Fruit fly (Drosophila melanogaster) whole organism, larva: Measurements from ENCODE around the gene Rpn5.

Experiments used
- noc ChIP-seq: fragments of 200-800 bp; sonication (Bioruptor generic); optimal IDR thresholded peaks from 3 replicates; lab custom pipeline; 2019; ENCODE audit warnings: missing biosample characterization, mild to moderate bottlenecking, missing genetic modification characterization, moderate library complexity

Gene Rpn5

DNA sequence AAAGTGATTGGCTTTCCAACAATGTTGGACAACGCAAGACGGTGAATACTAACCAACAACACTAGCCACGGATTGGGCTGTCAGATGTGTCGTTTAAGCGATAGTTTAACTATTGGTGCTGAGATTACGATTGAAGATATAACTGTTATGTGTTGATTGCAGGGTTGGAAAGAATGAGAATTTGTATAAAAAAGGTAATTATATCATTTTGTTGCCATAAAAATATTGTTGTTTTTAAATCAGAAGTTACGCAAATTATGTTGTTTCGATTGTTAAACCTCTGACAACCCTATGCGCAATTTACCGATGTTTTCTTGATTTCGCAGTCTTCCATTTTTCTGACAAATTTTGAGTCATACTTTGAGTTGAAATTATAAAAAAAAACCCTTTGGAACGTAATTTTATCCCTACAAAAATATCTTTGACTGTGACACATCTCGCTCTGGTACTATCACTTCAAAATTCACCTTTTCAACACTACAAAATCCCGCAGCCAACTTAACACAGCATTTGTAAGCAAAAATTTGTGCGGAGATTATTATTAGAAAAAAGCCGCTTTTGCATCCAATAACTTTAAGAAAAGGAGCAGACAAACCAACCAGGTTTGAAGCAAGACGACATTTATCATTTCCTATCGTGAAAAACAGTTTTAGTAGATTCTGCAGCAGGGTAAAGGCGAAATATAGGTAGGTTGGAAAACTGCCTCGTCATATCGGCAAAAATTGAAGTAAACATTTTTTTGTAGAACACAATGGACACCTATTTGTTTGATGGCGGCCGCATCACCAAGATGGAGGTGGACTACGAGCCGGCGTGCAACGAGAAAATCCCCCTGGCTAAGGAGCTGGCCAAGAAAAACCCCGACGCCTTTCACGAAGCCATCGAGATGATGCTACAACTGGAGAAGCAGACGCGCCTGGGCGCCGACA, at the start of gene Rpn5, which contains the start of gene Hat1:
Rpn5 (plus strand) TSS at position 469 of the 929 bp plus-strand sequence.
Hat1 (minus strand) TSS at position 360 of the 929 bp plus-strand sequence.
- TF ChIP-seq noc (tag; lab: Kevin White, UChicago), result peak; percentile 88

DNA sequence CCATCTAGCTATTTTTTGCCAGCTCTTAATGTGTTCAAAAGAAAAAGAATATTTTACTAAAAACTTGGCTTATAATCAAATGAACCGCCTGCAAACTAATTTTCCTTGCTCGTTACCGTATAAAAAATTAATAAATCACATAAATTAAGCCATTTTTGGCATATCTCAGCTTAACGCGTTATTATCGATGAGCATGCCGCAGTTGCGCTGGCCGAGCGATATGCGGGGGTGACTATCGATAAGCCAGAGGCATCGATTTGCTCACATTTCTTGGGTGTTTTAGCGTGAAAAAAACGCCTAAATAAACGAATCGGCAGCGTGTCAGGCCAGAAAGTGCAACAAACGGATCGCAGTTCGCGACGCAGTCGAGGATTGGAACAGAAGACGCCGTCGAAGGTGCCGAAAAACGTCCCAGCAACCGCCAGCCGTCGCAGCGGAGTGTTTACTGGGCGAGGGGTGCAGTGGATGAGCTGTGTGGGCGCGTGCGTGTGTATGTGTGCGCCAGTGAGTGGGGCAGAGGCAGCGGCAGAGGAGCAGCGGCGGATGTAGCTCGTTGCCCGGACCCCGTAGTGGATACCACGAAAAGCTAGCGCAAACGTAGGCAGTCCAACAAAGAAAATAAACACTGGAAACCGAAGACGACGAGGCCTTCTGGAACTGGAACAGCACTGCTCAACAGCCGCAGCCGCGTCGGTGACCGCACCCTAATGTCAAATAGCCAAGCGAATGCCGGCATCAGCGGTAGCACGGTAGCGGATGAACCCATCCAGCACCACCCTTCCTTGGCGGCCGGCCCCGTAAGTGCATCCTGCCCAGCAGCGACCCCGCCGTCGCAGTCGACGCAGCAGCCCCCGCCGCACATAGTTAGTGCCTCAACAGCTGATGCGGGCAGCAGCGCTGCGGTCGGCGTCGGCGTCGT, 46.8 kb upstream of the Rpn5 start, which contains the start of the genes Sym and Madm:
Sym (minus strand) TSS at position 199 of the 919 bp plus-strand sequence.
Madm (plus strand) TSS at position 233 of the 919 bp plus-strand sequence.
- TF ChIP-seq noc (tag; lab: Kevin White, UChicago), result peak; percentile 40

DNA sequence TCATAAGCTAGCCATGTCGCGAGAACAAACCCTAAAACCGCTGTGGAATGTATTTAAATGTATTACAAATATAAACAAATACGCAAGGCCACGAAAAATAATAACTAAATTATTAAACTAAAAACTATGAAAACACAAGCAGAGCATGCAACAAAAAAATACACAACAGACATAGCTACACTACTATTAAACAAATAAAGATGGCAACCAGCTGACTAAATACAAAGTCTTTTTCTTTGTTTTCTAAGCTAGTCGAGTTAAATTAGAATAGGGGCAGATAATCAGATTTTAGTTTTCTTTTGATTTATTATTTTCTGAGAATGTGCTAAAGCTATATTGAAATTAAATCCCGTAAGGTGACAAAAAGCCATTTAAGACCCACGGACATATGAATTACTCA, 42.6 kb upstream of the Rpn5 start:
- TF ChIP-seq noc (tag; lab: Kevin White, UChicago), result no peak

DNA sequence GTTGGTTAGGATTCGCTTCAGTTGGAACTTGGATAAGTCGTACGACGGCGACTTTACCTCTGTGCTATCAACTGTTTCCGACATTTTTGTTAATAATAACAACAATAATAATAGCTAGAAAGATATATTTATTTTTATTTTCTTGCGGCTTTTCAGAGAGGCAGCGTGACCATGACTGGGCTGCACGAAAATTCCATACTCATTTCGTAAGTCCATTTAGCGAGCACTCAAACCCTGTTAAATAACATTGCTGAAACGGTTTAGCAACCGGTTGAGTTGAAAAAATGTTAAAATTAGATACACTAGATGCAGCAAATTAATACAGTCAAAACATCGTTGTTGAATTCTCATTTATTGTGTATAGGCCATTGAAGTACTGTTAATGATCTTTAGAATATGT, 34.7 kb upstream of the Rpn5 start, which contains the start of gene Dcps:
Dcps (minus strand) TSS at position 181 of the 400 bp plus-strand sequence.
- TF ChIP-seq noc (tag; lab: Kevin White, UChicago), result no peak

DNA sequence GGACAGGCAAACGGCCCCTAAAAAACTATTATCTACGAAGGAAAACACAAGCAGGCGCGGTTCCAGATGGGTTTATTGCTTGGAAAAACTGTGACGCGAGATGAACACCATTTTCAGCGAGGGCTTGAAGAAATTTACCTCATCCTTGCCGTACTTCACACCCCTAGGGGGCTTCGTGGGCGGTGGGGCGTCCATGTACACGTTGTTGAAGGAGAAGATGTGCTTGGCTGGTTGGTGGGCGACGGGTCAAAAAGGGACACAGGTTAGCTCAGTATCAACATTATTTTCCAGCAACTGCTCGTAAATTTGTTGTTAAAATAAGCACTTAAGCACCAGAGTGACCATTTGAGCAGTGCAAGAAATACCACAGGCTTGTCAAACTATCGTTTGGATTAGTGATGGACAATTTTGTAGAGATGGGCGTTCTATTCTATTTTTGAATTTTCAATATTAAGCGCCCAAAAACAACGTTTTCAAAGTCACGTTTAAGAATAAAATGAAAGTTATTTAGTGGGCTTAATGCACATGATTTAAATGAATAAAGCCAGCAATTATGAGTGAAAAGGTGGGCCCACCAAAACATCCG, 30.6 kb upstream of the Rpn5 start, which contains the start of gene Sec8:
Sec8 (minus strand) TSS at position 374 of the 586 bp plus-strand sequence.
- TF ChIP-seq noc (tag; lab: Kevin White, UChicago), result no peak

DNA sequence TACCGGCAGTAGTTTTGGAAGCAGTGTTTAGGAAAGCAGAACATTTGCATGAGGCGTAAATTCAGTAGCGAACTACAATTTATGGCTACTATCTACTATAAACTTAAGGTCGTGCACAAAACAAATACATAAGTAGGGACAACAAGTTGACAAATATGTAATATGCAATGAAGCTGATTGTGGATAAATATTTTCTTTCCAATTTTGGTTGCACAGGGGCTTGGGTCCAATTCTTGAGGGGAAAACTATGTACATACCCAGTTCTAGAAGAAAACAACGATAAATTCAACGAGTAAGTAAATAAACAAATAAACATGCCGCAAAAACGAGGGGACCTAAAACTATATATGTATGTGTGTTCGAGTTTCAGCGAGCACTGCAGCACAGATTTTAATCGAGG, 28.3 kb upstream of the Rpn5 start:
- no peak for TF ChIP-seq noc (tag; lab: Kevin White, UChicago)

DNA sequence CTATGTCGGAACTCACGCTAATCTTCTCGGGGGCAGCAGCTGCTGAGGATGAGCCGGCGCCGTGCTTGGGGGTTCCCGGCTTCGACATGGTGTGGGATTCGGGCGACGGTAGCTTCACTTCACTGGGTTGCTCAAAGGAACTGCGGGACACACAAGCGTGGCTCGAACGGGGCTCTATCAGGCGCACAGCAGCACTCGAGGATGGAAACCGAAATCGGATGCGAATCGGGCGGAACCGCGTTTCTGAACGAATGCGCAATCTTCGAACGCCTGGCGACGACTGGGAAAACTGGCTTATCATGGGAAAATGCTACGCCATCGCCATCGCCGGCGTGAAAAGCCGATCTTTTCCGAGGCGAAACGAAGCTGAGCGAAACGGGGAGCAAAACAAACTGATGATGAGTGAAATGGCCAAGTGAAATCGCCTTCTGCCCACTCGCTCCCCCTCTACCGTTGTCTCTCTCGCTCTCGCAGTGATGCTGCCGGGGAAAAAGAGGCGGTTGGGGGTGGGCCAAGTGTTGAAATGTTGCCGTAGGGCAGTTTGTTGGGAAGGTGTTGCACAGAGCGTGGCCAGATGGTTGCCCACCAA, 17.6 kb upstream of the Rpn5 start:
- no peak for TF ChIP-seq noc (tag; lab: Kevin White, UChicago)

DNA sequence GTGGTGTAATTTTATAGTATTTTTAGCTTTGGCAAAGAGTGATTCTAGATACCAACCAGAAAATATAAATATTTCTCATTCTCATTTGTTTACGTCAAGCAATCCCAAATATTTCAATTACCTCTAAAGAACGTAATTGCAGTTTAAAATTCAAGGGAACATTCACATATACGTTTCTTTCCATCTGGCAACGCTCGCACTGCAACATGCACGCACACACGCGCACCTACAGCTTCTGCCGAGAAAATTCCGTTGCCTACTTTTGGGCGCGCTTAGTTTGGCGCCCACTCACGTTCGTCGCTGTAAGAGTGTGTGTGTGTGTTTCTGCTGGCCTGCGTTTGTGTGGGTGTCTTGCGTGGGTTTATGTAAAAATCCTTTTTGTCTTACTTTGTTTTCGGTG, 16.9 kb upstream of the Rpn5 start:
- no peak for TF ChIP-seq noc (tag; lab: Kevin White, UChicago)

DNA sequence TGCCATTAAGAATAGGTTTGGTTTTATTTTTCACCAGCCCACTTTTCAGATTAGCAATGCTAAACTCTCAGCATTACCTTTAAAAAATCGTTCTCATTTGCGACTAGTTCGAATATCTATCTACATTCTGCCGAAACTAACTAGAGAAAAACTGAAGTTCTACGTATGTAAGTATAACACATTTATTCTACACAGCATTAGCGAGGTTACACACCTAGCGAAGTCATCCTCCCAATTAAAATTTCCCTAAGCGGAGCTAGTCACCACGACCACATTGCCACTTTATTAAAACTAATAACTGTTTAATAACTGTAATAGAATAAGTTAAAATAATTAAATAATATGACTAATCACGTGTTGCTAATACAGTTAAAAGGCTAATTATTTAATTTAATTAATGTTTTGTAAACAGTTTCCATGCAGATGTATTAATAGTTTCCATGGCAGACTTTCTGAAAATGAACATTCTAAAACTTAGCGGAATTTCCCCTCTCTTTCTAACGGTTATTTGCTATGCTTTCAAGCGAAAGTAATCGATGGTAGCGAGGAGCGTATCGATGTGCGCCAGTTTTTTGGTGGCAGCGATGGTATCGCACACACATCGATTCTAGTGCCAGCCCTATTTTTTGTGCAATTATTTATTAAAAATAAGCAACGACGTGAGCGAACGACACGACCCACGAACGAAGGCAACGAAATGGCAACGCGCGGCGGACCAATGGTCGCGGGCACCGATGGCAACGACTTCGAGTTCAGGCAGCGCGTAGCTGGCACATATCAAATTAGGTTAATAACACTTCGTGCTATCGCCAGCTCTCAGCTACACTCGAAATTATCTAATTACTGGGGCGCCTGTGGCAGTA, 10.3 kb upstream of the Rpn5 start, which contains the start of gene jagn:
jagn (plus strand) TSS at position 585 of the 863 bp plus-strand sequence.
- TF ChIP-seq noc (tag; lab: Kevin White, UChicago), result no peak

DNA sequence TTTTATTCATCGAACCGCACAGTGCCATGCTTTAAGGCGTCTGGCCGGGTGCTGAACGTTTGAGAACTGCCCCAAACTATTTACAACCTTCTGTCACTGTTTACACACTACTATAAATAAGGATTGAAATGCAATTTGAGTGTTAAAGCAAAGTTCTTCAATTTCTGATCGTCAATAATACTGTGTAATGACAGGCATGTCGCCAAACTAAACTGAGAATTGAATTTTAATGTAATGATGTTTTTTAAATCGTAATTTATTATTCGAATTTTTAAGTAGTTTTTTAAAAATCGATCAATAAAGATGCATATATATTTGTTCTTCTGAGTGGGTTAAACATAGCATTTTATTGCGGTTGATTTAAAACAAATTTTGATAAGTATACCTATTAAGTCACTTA, 8.3 kb upstream of the Rpn5 start, which contains the start of gene CG2082:
CG2082 (minus strand) TSS at position 101 of the 400 bp plus-strand sequence.
- no peak for TF ChIP-seq noc (tag; lab: Kevin White, UChicago)

DNA sequence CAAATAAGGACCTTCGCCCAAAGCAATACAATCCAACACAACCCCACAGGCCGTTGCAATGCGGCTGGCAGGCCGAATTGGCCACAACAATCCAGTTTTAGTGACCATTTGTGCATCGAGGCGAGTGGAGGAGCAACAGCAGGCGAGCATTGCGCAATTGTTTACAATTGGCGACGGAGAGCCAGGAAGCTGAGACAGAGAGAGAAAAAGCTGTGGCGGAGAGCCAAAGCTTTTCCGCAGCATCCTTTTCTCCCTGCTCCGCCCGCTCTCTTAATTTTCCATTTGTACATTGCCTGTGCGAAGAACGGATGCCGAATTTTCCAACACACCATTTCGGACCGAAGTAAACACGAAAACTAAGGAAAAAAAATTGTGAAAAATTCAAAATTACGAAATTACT, 7.8 kb upstream of the Rpn5 start, which contains the start of gene kat-60L1:
kat-60L1 (plus strand) TSS at position 301 of the 400 bp plus-strand sequence.
- TF ChIP-seq noc (tag; lab: Kevin White, UChicago), result no peak

DNA sequence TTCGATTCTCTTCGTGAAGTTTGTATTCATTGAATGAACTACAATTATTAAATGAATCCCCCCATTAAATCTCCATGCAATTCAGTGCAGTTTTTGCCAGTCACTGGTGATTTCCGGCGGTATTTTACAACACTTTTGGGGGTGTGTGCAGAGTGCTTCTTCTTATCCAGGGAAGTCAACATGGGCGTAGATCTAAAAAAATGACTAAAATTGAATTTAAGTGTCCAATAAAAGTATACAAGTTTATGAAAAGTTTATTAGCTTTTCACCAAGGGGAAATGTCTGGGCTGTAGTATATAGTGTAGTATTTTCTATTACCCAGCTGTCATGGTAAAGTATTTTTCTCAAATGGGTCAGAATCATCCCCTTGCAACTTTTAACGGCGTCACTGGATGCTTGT, 2.2 kb downstream of the Rpn5 start, which contains the start of gene Hpf1:
Hpf1 (plus strand) TSS at position 383 of the 400 bp plus-strand sequence.
- TF ChIP-seq noc (tag; lab: Kevin White, UChicago), result peak; percentile 99
